Worm (Caenorhabditis elegans) whole organism, late embryonic: Measurements from ENCODE around the gene clc-27.

Experiments used
- hlh-15 ChIP-seq: sonication (generic microtip); optimal IDR thresholded peaks from 2 replicates; lab custom pipeline; 2016; ENCODE audit warnings: missing genetic modification characterization, missing compliant biosample characterization
- tbx-2 ChIP-seq: sonication (generic microtip); optimal IDR thresholded peaks from 2 replicates; lab custom pipeline; 2016; ENCODE audit warnings: missing genetic modification characterization, missing compliant biosample characterization

ce11 chrIII:1020732-1021131, 12.5 kb downstream of the clc-27 start, which contains the start of gene clc-23:
- TF ChIP-seq hlh-15 (tag; lab: Kevin White, UChicago) (no peak), tbx-2 (tag; lab: Kevin White, UChicago) (no peak)
